Worm (Caenorhabditis elegans) whole organism, L2 larva: ENCODE data around the gene ZK930.2.

Experiments
- nhr-11 ChIP-seq: fragments of 150-350 bp; optimal IDR thresholded peaks from 2 replicates; lab custom pipeline; 2014; ENCODE audit warnings: missing biosample characterization, missing genetic modification characterization
- snpc-4 ChIP-seq: fragments of 150-350 bp; optimal IDR thresholded peaks from 2 replicates; lab custom pipeline; 2014; ENCODE audit warnings: missing biosample characterization, missing genetic modification characterization

- no peak for TF ChIP-seq nhr-11 (tag; lab: Kevin White, UChicago)
- no peak for TF ChIP-seq snpc-4 (tag; lab: Kevin White, UChicago)
These were observed 30.5 kb upstream of the ZK930.2 start for ce11 chrII:11923620-11924298.
